Fruit fly (Drosophila melanogaster): ENCODE data around the gene comt.

Gene comt

DNA sequence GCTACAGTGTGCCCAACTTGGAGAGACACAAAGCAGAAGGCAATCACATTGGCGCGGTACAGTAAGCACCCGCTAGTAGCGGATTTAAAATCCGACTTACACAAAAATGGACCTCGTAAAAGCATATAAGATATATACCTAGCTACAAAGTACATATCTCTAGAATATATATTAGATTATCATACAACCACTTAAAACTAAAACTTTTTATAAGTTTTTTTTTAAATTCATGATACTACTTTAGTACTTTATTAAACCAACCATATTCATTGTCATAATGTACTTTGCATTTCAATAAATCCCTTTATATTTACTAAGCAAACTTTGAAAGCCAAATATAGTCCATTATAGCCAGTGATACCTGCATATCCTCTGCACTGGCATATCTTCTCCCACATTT lies 16.3 kb downstream of the comt start (continued):
- TF ChIP-seq fu2 (GFP tag; optimal IDR thresholded peaks at IDR 0.05) (no peak), btn (GFP tag; optimal IDR thresholded peaks at IDR 0.05) (no peak), CG17361 (GFP tag; IDR thresholded peaks at IDR 0.05) (peak; percentile 70; the same call in 2 of the 3 replicates), sr (GFP tag; IDR thresholded peaks at IDR 0.05) (no peak), CG31388 (GFP tag; optimal IDR thresholded peaks at IDR 0.05) (no peak), CG13123 (GFP tag; optimal IDR thresholded peaks at IDR 0.05) (no peak), CG6272 (GFP tag; IDR thresholded peaks at IDR 0.05) (no peak), tx (GFP tag; optimal IDR thresholded peaks at IDR 0.05) (no peak), CG7963 (GFP tag; IDR thresholded peaks at IDR 0.05; ENCODE audit: partially characterized antibody) (no peak), CG7745 (tag; optimal IDR thresholded peaks at IDR 0.05) (no peak), Dip2 (GFP tag; IDR thresholded peaks at IDR 0.05) (no peak), maf-S (GFP tag; optimal IDR thresholded peaks at IDR 0.05) (no peak), CG8281 (tag; optimal IDR thresholded peaks at IDR 0.05) (no peak), chif (GFP tag; optimal IDR thresholded peaks at IDR 0.05) (no peak), cad (GFP tag; optimal IDR thresholded peaks at IDR 0.05) (no peak), crol (GFP tag; IDR thresholded peaks at IDR 0.05) (peak; percentile 47), ham (GFP tag; IDR thresholded peaks at IDR 0.05) (no peak), kah (GFP tag; optimal IDR thresholded peaks at IDR 0.05) (no peak), CG3281 (GFP tag; optimal IDR thresholded peaks at IDR 0.05) (peak; percentile 33), grn (GFP tag; optimal IDR thresholded peaks at IDR 0.05) (no peak), Nf-YA (GFP tag; IDR thresholded peaks at IDR 0.05) (no peak), z (GFP tag; IDR thresholded peaks at IDR 0.05) (no peak), ftz-f1 (GFP tag; optimal IDR thresholded peaks at IDR 0.05) (no peak), CG30431 (GFP tag; optimal IDR thresholded peaks at IDR 0.05) (no peak), CG7357 (GFP tag; IDR thresholded peaks at IDR 0.05) (peak; percentile 41; the same call in 1 of the 3 replicates), unpg (GFP tag; optimal IDR thresholded peaks at IDR 0.05) (peak; percentile 47), CG15696 (tag; optimal IDR thresholded peaks at IDR 0.05) (no peak), jigr1 (GFP tag; IDR thresholded peaks at IDR 0.05) (no peak), grau (tag; optimal IDR thresholded peaks at IDR 0.05) (peak; percentile 91), CG17802 (tag; optimal IDR thresholded peaks at IDR 0.05) (no peak), CG6175 (GFP tag; IDR thresholded peaks at IDR 0.05) (no peak), pita (GFP tag; optimal IDR thresholded peaks at IDR 0.05) (no peak), NC2β (GFP tag; optimal IDR thresholded peaks at IDR 0.05) (no peak), Fer2 (tag; optimal IDR thresholded peaks at IDR 0.05) (no peak), CG7556 (GFP tag; optimal IDR thresholded peaks at IDR 0.05) (peak; percentile 59), Hr51 (GFP tag; optimal IDR thresholded peaks at IDR 0.05) (peak in 1 of 2 experiments; percentile 67), CG13775 (GFP tag; optimal IDR thresholded peaks at IDR 0.05) (peak; percentile 18), Doc3 (GFP tag; IDR thresholded peaks at IDR 0.05; ENCODE audit: partially characterized antibody) (no peak), al (GFP tag; IDR thresholded peaks at IDR 0.05) (peak; percentile 28; the same call in 1 of the 2 replicates), CG12299 (tag; optimal IDR thresholded peaks at IDR 0.05) (peak; percentile 1), pzg (GFP tag; optimal IDR thresholded peaks at IDR 0.05) (no peak), Dp (GFP tag; optimal IDR thresholded peaks at IDR 0.05) (no peak), Mrtf (GFP tag; IDR thresholded peaks at IDR 0.05) (peak; percentile 41; the same call in 1 of the 3 replicates), Antp (GFP tag; optimal IDR thresholded peaks at IDR 0.05) (no peak), CG5180 (GFP tag; optimal IDR thresholded peaks at IDR 0.05) (no peak), h (optimal IDR thresholded peaks at IDR 0.05) (no peak), stc (GFP tag; IDR thresholded peaks at IDR 0.05) (0 out of 2 replicates have a peak, but pooled peaks have one; percentile 50), ranshi (GFP tag; IDR thresholded peaks at IDR 0.05) (0 out of 2 replicates have a peak, but pooled peaks have one; percentile 30), NC2α (GFP tag; optimal IDR thresholded peaks at IDR 0.05) (no peak), her (GFP tag; optimal IDR thresholded peaks at IDR 0.05) (no peak), HLH4C (GFP tag; IDR thresholded peaks at IDR 0.05; ENCODE audit: partially characterized antibody) (no peak), gsb (GFP tag; IDR thresholded peaks at IDR 0.05) (peak; percentile 28; the same call in 1 of the 2 replicates)
